Worm (Caenorhabditis elegans): ENCODE results near the gene abcx-1.

DNA sequence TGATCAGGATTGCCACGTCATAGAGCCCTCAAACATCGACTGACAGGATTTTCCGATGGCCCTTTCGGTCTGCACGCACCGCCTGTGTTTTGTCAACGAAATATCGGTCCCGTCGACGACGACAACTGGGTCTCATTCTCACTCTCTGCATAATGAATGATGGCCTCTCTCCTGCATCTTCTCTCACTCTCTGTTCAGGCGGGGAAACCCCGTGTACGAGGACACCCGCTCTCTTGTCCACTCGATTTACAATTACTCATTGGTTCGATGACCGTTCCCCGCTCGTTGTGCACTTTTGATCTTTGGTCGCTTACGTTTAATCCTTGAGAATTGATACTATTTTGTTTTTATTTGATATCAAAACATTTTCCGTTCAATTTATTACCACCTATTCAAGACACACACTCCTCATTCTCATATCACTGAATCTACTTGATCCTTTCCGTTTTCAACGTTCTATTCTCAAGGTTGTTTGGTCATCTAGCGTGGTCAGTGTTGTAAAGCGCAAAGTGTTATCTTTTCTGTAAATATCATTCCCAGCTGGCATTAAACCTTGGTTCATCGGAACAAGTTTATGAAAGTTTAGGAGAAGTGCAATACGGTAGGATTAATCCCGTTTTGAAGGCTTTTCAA is 9.2 kb upstream of the abcx-1 start:
- TF ChIP-seq K09A11.1 (tag; optimal IDR thresholded peaks at IDR 0.05; ENCODE audit: insufficient read depth) (no peak), ceh-9 (tag; optimal IDR thresholded peaks at IDR 0.05) (no peak), fkh-6 (tag; optimal IDR thresholded peaks at IDR 0.05) (no peak), ref-2 (tag; optimal IDR thresholded peaks at IDR 0.05) (peak; percentile 39), pha-4 (tag; optimal IDR thresholded peaks at IDR 0.05) (no peak), unc-55 (GFP tag; optimal IDR thresholded peaks at IDR 0.05) (peak; percentile 74), ama-1 (optimal IDR thresholded peaks at IDR 0.05) (no peak), syd-9 (tag; optimal IDR thresholded peaks at IDR 0.05) (no peak), C08G9.2 (tag; optimal IDR thresholded peaks at IDR 0.05) (no peak)
